Worm (Caenorhabditis elegans) whole organism, early embryonic: ENCODE measurements around the gene F08H9.3.

Experiments used
- aly-1 ChIP-seq: sonication (generic microtip); optimal IDR thresholded peaks from 2 replicates; lab custom pipeline; 2016; ENCODE audit warnings: missing genetic modification characterization, missing compliant biosample characterization
- ama-1 ChIP-seq: fragments of 150-350 bp; optimal IDR thresholded peaks from 2 replicates; lab custom pipeline; 2014
- ceh-13 ChIP-seq: fragments of 200-800 bp; sonication (Bioruptor generic); optimal IDR thresholded peaks from 2 replicates; lab custom pipeline; 2018; ENCODE audit warnings: mild to moderate bottlenecking, missing genetic modification characterization, missing compliant biosample characterization
- ceh-36 ChIP-seq: sonication (generic microtip); optimal IDR thresholded peaks from 2 replicates; lab custom pipeline; 2016; ENCODE audit warnings: missing genetic modification characterization, inconsistent platforms, missing compliant biosample characterization
- flt-1 ChIP-seq: fragments of 200-800 bp; sonication (Bioruptor generic); IDR thresholded peaks from 2 replicates; pipeline ENCODE4 v1.3.6; 2022; ENCODE audit warnings: missing genetic modification characterization, missing compliant biosample characterization
- hmbx-1 ChIP-seq: sonication (generic microtip); optimal IDR thresholded peaks from 2 replicates; lab custom pipeline; 2016; ENCODE audit warnings: mild to moderate bottlenecking, missing genetic modification characterization, missing compliant biosample characterization
- hmg-4 ChIP-seq: fragments of 200-800 bp; sonication (Bioruptor generic); optimal IDR thresholded peaks from 2 replicates; lab custom pipeline; 2018; ENCODE audit warnings: mild to moderate bottlenecking, missing genetic modification characterization, missing compliant biosample characterization
- tbx-11 ChIP-seq: fragments of 200-800 bp; sonication (Bioruptor generic); IDR thresholded peaks from 2 replicates; pipeline ENCODE4 v1.3.6; 2022; ENCODE audit warnings: missing genetic modification characterization, missing compliant biosample characterization
- tra-4 ChIP-seq: sonication (generic microtip); optimal IDR thresholded peaks from 2 replicates; lab custom pipeline; 2017; ENCODE audit warnings: missing genetic modification characterization, missing compliant biosample characterization

ce11 chrV:14460122-14460521 is 3.0 kb downstream of the F08H9.3 start:
- TF ChIP-seq ceh-36 (tag; lab: Kevin White, UChicago) (no peak), tra-4 (tag; lab: Kevin White, UChicago) (no peak), tbx-11 (GFP tag; lab: Robert Waterston, UW) (no peak), flt-1 (no peak), ama-1 (no peak), ceh-13 (GFP tag; lab: Kevin White, UChicago) (no peak), hmbx-1 (tag; lab: Kevin White, UChicago) (no peak), aly-1 (tag; lab: Kevin White, UChicago) (no peak), hmg-4 (GFP tag; lab: Kevin White, UChicago) (no peak)
